Worm (Caenorhabditis elegans): Measurements from ENCODE around the gene hum-6.

DNA sequence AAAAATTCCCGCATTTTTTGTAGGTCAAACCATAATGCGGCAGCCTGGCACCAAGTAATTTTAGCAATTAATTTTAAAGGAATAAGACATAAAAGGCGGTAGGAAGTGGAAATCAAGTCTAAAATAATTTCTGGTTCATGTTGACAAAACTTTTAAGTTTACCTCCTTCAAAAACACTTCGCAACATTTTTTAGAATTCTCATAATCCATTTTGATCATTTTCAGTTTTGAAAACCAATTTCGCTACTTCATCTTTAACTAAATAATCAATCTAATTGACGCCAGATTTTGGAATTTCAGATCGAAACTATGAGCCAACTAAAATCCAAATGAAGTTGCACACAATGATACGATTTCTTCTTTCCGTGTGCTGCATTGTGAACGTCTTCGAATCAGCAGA is 56.9 kb downstream of the hum-6 start, which contains the start of gene lgc-40:
- TF ChIP-seq jun-1 (tag; optimal IDR thresholded peaks at IDR 0.05) (no peak), nhr-23 (tag; optimal IDR thresholded peaks at IDR 0.05) (no peak), ztf-11 (tag; optimal IDR thresholded peaks at IDR 0.05) (no peak)

All from whole organism, L3 larva.